Worm (Caenorhabditis elegans): ENCODE data around the gene C05G5.3.

C05G5.3 gene

ce11 chrX:14751911-14752310, at the start of gene C05G5.3:
Gene C05G5.3 (minus strand): TSS chrX:14752011.
- TF ChIP-seq zfh-2 (GFP tag; conservative IDR thresholded peaks at IDR 0.05) (0 out of 2 replicates have a peak, but pooled peaks have one; percentile 7), F49E8.2 (tag; optimal IDR thresholded peaks at IDR 0.05; ENCODE audit: insufficient read depth) (no peak)

- TF ChIP-seq egl-44 (GFP tag; IDR thresholded peaks at IDR 0.05) (no peak), mel-28 (tag; optimal IDR thresholded peaks at IDR 0.05; ENCODE audit: borderline replicate concordance) (no peak), F57A8.1 (GFP tag; optimal IDR thresholded peaks at IDR 0.05) (no peak), ztf-6 (GFP tag; IDR thresholded peaks at IDR 0.05) (no peak), Y56A3A.18 (GFP tag; IDR thresholded peaks at IDR 0.05) (no peak)
These were observed 45.6 kb upstream of the C05G5.3 start for ce11 chrX:14797405-14797804.

ce11 chrX:14794170-14794569, 42.4 kb upstream of the C05G5.3 start:
- TF ChIP-seq ekl-4 (GFP tag; IDR thresholded peaks at IDR 0.05) (no peak), pha-4 (tag; optimal IDR thresholded peaks at IDR 0.05) (no peak), zfh-2 (GFP tag; conservative IDR thresholded peaks at IDR 0.05) (no peak), madf-3 (GFP tag; IDR thresholded peaks at IDR 0.05) (no peak), let-526 (GFP tag; IDR thresholded peaks at IDR 0.05) (no peak), nhr-27 (tag; optimal IDR thresholded peaks at IDR 0.05) (no peak), F57C9.4 (tag; optimal IDR thresholded peaks at IDR 0.05) (no peak), repo-1 (tag; optimal IDR thresholded peaks at IDR 0.05) (no peak), lsl-1 (GFP tag; optimal IDR thresholded peaks at IDR 0.05) (no peak)

- no peak for TF ChIP-seq snpc-3.4 (tag; optimal IDR thresholded peaks at IDR 0.05)
- no peak for TF ChIP-seq sdz-38 (tag; optimal IDR thresholded peaks at IDR 0.05)
- TF ChIP-seq Y67H2A.10 (GFP tag; conservative IDR thresholded peaks at IDR 0.05) = no peak
- no peak for TF ChIP-seq rec-8 (tag; optimal IDR thresholded peaks at IDR 0.05)
- TF ChIP-seq B0019.2 (GFP tag; conservative IDR thresholded peaks at IDR 0.05) = no peak
- TF ChIP-seq ekl-4 (GFP tag; IDR thresholded peaks at IDR 0.05) = no peak
- TF ChIP-seq nhr-90 (tag; optimal IDR thresholded peaks at IDR 0.05) = no peak
- TF ChIP-seq tbp1 (GFP tag; optimal IDR thresholded peaks at IDR 0.05) = no peak
- no peak for TF ChIP-seq Y56A3A.18 (GFP tag; IDR thresholded peaks at IDR 0.05)
- no peak for TF ChIP-seq nhr-27 (tag; optimal IDR thresholded peaks at IDR 0.05)
- TF ChIP-seq tbx-9 (tag; optimal IDR thresholded peaks at IDR 0.05; ENCODE audit: borderline replicate concordance) = no peak
- peak; percentile 58 for TF ChIP-seq atf-7 (tag; optimal IDR thresholded peaks at IDR 0.05)
- TF ChIP-seq B0336.3 (GFP tag; IDR thresholded peaks at IDR 0.05) = no peak
- TF ChIP-seq let-607 (tag; optimal IDR thresholded peaks at IDR 0.05) = no peak
- no peak for TF ChIP-seq lin-54 (GFP tag; optimal IDR thresholded peaks at IDR 0.05)
- 0 out of 2 replicates have a peak, but pooled peaks have one; percentile 42 for TF ChIP-seq madf-3 (GFP tag; IDR thresholded peaks at IDR 0.05)
- 0 out of 2 replicates have a peak, but pooled peaks have one; percentile 28 for TF ChIP-seq Y53G8AR.9 (GFP tag; conservative IDR thresholded peaks at IDR 0.05)
- no peak for TF ChIP-seq madf-6 (GFP tag; IDR thresholded peaks at IDR 0.05)
- no peak for TF ChIP-seq sptf-2 (GFP tag; optimal IDR thresholded peaks at IDR 0.05)
- TF ChIP-seq K11D2.4 (GFP tag; IDR thresholded peaks at IDR 0.05) = no peak
- TF ChIP-seq nhr-80 (tag; optimal IDR thresholded peaks at IDR 0.05) = no peak
- TF ChIP-seq chd-7 (tag; optimal IDR thresholded peaks at IDR 0.05) = no peak
- TF ChIP-seq F57A8.1 (GFP tag; optimal IDR thresholded peaks at IDR 0.05) = no peak
- TF ChIP-seq lsl-1 (GFP tag; optimal IDR thresholded peaks at IDR 0.05) = no peak
- TF ChIP-seq lin-40 (tag; optimal IDR thresholded peaks at IDR 0.05) = peak; percentile 0
These were observed 41.5 kb upstream of the C05G5.3 start, which contains the start of gene sprr-2 for ce11 chrX:14793198-14793747. Gene sprr-2 (plus strand): TSS chrX:14793445.
